Fruit fly (Drosophila melanogaster): ENCODE data around the gene jumu.

Gene jumu

dm6 chr3R:10407066-10407465 is 57.1 kb downstream of the jumu start, which contains the start of gene CG6325 (continued):
- TF ChIP-seq CG10147 (GFP tag; optimal IDR thresholded peaks at IDR 0.05), result no peak
- TF ChIP-seq unpg (GFP tag; optimal IDR thresholded peaks at IDR 0.05), result no peak
- TF ChIP-seq gt (GFP tag; IDR thresholded peaks at IDR 0.05), result no peak
- no peak for TF ChIP-seq fd64A (GFP tag; optimal IDR thresholded peaks at IDR 0.05)
- TF ChIP-seq CG4820 (GFP tag; optimal IDR thresholded peaks at IDR 0.05), result no peak
- no peak for TF ChIP-seq dati (GFP tag; IDR thresholded peaks at IDR 0.05)
- no peak for TF ChIP-seq Mrtf (GFP tag; IDR thresholded peaks at IDR 0.05)
- no peak for TF ChIP-seq sima (GFP tag; optimal IDR thresholded peaks at IDR 0.05)
- no peak for TF ChIP-seq dysf (GFP tag; IDR thresholded peaks at IDR 0.05)
- no peak for TF ChIP-seq Nf-YB (GFP tag; optimal IDR thresholded peaks at IDR 0.05)
- TF ChIP-seq HmgZ (tag; optimal IDR thresholded peaks at IDR 0.05), result peak; percentile 43
- peak; percentile 99 for TF ChIP-seq unc-4 (GFP tag; IDR thresholded peaks at IDR 0.05; ENCODE audit: partially characterized antibody)
- peak; percentile 97 for TF ChIP-seq CG16813 (GFP tag; IDR thresholded peaks at IDR 0.05; ENCODE audit: partially characterized antibody)
- TF ChIP-seq Hmx (GFP tag; optimal IDR thresholded peaks at IDR 0.05), result no peak
- no peak for TF ChIP-seq br (optimal IDR thresholded peaks at IDR 0.05)
- no peak for TF ChIP-seq NK7.1 (GFP tag; optimal IDR thresholded peaks at IDR 0.05)
- peak; percentile 99 for TF ChIP-seq mld (GFP tag; IDR thresholded peaks at IDR 0.05; ENCODE audit: partially characterized antibody)
- TF ChIP-seq ab (GFP tag; optimal IDR thresholded peaks at IDR 0.05), result no peak
- no peak for TF ChIP-seq bigmax (GFP tag; optimal IDR thresholded peaks at IDR 0.05)
- no peak for TF ChIP-seq seq (GFP tag; IDR thresholded peaks at IDR 0.05)
- no peak for TF ChIP-seq CG6854 (GFP tag; optimal IDR thresholded peaks at IDR 0.05)
- TF ChIP-seq CG11504 (tag; optimal IDR thresholded peaks at IDR 0.05), result no peak
- TF ChIP-seq sd (tag; optimal IDR thresholded peaks at IDR 0.05), result no peak
- TF ChIP-seq CG12219 (GFP tag; optimal IDR thresholded peaks at IDR 0.05), result no peak
- TF ChIP-seq knrl (GFP tag; IDR thresholded peaks at IDR 0.05; ENCODE audit: partially characterized antibody), result peak; percentile 97
- peak; percentile 99 for TF ChIP-seq Bgb (GFP tag; IDR thresholded peaks at IDR 0.05; ENCODE audit: partially characterized antibody)
- peak; percentile 98 for TF ChIP-seq sna (GFP tag; IDR thresholded peaks at IDR 0.05; ENCODE audit: partially characterized antibody)
- peak; percentile 98 for TF ChIP-seq Opbp (GFP tag; IDR thresholded peaks at IDR 0.05; ENCODE audit: partially characterized antibody)
- no peak for TF ChIP-seq tap (tag; optimal IDR thresholded peaks at IDR 0.05)
- TF ChIP-seq NC2β (GFP tag; optimal IDR thresholded peaks at IDR 0.05), result no peak
- TF ChIP-seq gsb (GFP tag; IDR thresholded peaks at IDR 0.05), result no peak
- TF ChIP-seq jing (GFP tag; optimal IDR thresholded peaks at IDR 0.05), result no peak
- TF ChIP-seq CG2712 (tag; optimal IDR thresholded peaks at IDR 0.05), result no peak
- no peak for TF ChIP-seq CG4854 (GFP tag; optimal IDR thresholded peaks at IDR 0.05)
- no peak for TF ChIP-seq CG4707 (GFP tag; optimal IDR thresholded peaks at IDR 0.05)
- TF ChIP-seq nerfin-2 (GFP tag; IDR thresholded peaks at IDR 0.05; ENCODE audit: partially characterized antibody), result peak; percentile 98
- no peak for TF ChIP-seq CG8924 (tag; optimal IDR thresholded peaks at IDR 0.05)
- peak; percentile 47; the same call in 1 of the 3 replicates for TF ChIP-seq row (GFP tag; IDR thresholded peaks at IDR 0.05)
- no peak for TF ChIP-seq az2 (GFP tag; optimal IDR thresholded peaks at IDR 0.05)
- no peak for TF ChIP-seq CG12104 (GFP tag; optimal IDR thresholded peaks at IDR 0.05)
- TF ChIP-seq phol (tag; optimal IDR thresholded peaks at IDR 0.05), result no peak
- TF ChIP-seq jigr1 (GFP tag; IDR thresholded peaks at IDR 0.05), result no peak
- no peak for TF ChIP-seq Gsc (GFP tag; IDR thresholded peaks at IDR 0.05)
- no peak for TF ChIP-seq CG3847 (GFP tag; IDR thresholded peaks at IDR 0.05)
- TF ChIP-seq CG18011 (GFP tag; optimal IDR thresholded peaks at IDR 0.05), result peak; percentile 12
- TF ChIP-seq CG30020 (tag; optimal IDR thresholded peaks at IDR 0.05), result no peak
- no peak for TF ChIP-seq CG18764 (GFP tag; optimal IDR thresholded peaks at IDR 0.05)
- no peak for TF ChIP-seq CG10565 (GFP tag; optimal IDR thresholded peaks at IDR 0.05)
- TF ChIP-seq BEAF-32 (GFP tag; optimal IDR thresholded peaks at IDR 0.05), result peak; percentile 95
- peak; percentile 43 for TF ChIP-seq Ets97D (GFP tag; optimal IDR thresholded peaks at IDR 0.05)
- no peak for TF ChIP-seq CG31441 (GFP tag; IDR thresholded peaks at IDR 0.05)
